Worm (Caenorhabditis elegans): ENCODE results near the gene Y43F8B.29.

ce11 chrV:19513552-19513951 lies 22.1 kb downstream of the Y43F8B.29 start, which contains the start of gene phy-4:
- TF ChIP-seq daf-12 (tag; optimal IDR thresholded peaks at IDR 0.05): no peak
- TF ChIP-seq egl-43 (GFP tag; IDR thresholded peaks at IDR 0.05): no peak
- no peak for TF ChIP-seq pha-4 (GFP tag; IDR thresholded peaks at IDR 0.05)
- TF ChIP-seq pha-4 (tag; optimal IDR thresholded peaks at IDR 0.05): no peak
- no peak for TF ChIP-seq fkh-10 (GFP tag; optimal IDR thresholded peaks at IDR 0.05)
- no peak for TF ChIP-seq jun-1 (tag; optimal IDR thresholded peaks at IDR 0.05)
- no peak for TF ChIP-seq nhr-42 (GFP tag; IDR thresholded peaks at IDR 0.05)
